Worm (Caenorhabditis elegans) whole organism, L2 larva: ENCODE measurements around the gene VM106R.1.

Experiments used
- F13H6.1 ChIP-seq: sonication (generic microtip); optimal IDR thresholded peaks from 2 replicates; lab custom pipeline; 2016; ENCODE audit warnings: missing genetic modification characterization, missing compliant biosample characterization
- R02D3.7 ChIP-seq: fragments of 150-350 bp; optimal IDR thresholded peaks from 2 replicates; lab custom pipeline; 2014; ENCODE audit warnings: missing biosample characterization, missing genetic modification characterization
- Y55F3AM.14 ChIP-seq: fragments of 200-800 bp; sonication (Bioruptor generic); optimal IDR thresholded peaks from 2 replicates; lab custom pipeline; 2018; ENCODE audit warnings: mild to moderate bottlenecking, missing genetic modification characterization, missing compliant biosample characterization
- ZK546.5 ChIP-seq: sonication (generic microtip); optimal IDR thresholded peaks from 2 replicates; lab custom pipeline; 2017; ENCODE audit warnings: missing biosample characterization, missing genetic modification characterization
- alr-1 ChIP-seq: fragments of 150-350 bp; optimal IDR thresholded peaks from 2 replicates; lab custom pipeline; 2014; ENCODE audit warnings: missing biosample characterization, missing genetic modification characterization
- aly-2 ChIP-seq: fragments of 150-350 bp; optimal IDR thresholded peaks from 2 replicates; lab custom pipeline; 2014; ENCODE audit warnings: missing biosample characterization, missing genetic modification characterization
- blmp-1 ChIP-seq: sonication (generic microtip); optimal IDR thresholded peaks from 2 replicates; lab custom pipeline; 2017; ENCODE audit warnings: missing genetic modification characterization, mild to moderate bottlenecking, missing compliant biosample characterization, antibody characterized with exemption, moderate library complexity; ENCODE audit not compliant: insufficient read depth
- ceh-82 ChIP-seq: fragments of 150-350 bp; optimal IDR thresholded peaks from 2 replicates; lab custom pipeline; 2014; ENCODE audit warnings: missing biosample characterization, missing genetic modification characterization
- dmd-4 ChIP-seq: sonication (generic microtip); optimal IDR thresholded peaks from 2 replicates; lab custom pipeline; 2017; ENCODE audit warnings: missing biosample characterization, missing genetic modification characterization
- elt-1 ChIP-seq: fragments of 150-350 bp; optimal IDR thresholded peaks from 2 replicates; lab custom pipeline; 2014; ENCODE audit warnings: missing biosample characterization, missing genetic modification characterization
- fos-1 ChIP-seq: fragments of 150-350 bp; optimal IDR thresholded peaks from 2 replicates; lab custom pipeline; 2014; ENCODE audit warnings: missing biosample characterization, missing genetic modification characterization
- gmeb-1 ChIP-seq: fragments of 150-350 bp; optimal IDR thresholded peaks from 2 replicates; lab custom pipeline; 2014; ENCODE audit warnings: missing biosample characterization, missing genetic modification characterization
- lin-11 ChIP-seq: fragments of 150-350 bp; sonication (generic microtip); optimal IDR thresholded peaks from 2 replicates; lab custom pipeline; 2014; ENCODE audit warnings: missing biosample characterization, missing genetic modification characterization, inconsistent platforms, mixed read lengths
- lin-13 ChIP-seq: fragments of 150-350 bp; optimal IDR thresholded peaks from 2 replicates; lab custom pipeline; 2014; ENCODE audit warnings: missing biosample characterization, missing genetic modification reagents, missing genetic modification characterization
- lin-39 ChIP-seq: fragments of 150-350 bp; optimal IDR thresholded peaks from 2 replicates; lab custom pipeline; 2014; ENCODE audit warnings: missing biosample characterization, missing genetic modification reagents, missing genetic modification characterization
- lsy-2 ChIP-seq, 2 experiments: fragments of 150-350 bp in 1 of 2; sonication (generic microtip) in 1 of 2; optimal IDR thresholded peaks; 2 replicates each; lab custom pipeline; 2014 to 2017; ENCODE audit warnings: missing biosample characterization in 2 of 2, missing genetic modification characterization in 2 of 2
- mbf-1 ChIP-seq: sonication (generic microtip); optimal IDR thresholded peaks from 2 replicates; lab custom pipeline; 2017; ENCODE audit warnings: missing biosample characterization, missing genetic modification characterization
- mdl-1 ChIP-seq, 2 experiments: fragments of 150-350 bp in 1 of 2; sonication (generic microtip) in 1 of 2; optimal IDR thresholded peaks; 2 replicates each; lab custom pipeline; 2017; ENCODE audit warnings: missing biosample characterization in 2 of 2, missing genetic modification characterization in 2 of 2
- nhr-10 ChIP-seq: sonication (generic microtip); optimal IDR thresholded peaks from 2 replicates; lab custom pipeline; 2017; ENCODE audit warnings: missing biosample characterization, missing genetic modification characterization
- nhr-11 ChIP-seq: fragments of 150-350 bp; optimal IDR thresholded peaks from 2 replicates; lab custom pipeline; 2014; ENCODE audit warnings: missing biosample characterization, missing genetic modification characterization
- nhr-12 ChIP-seq: fragments of 150-350 bp; optimal IDR thresholded peaks from 2 replicates; lab custom pipeline; 2014; ENCODE audit warnings: missing biosample characterization, missing genetic modification characterization
- nhr-237 ChIP-seq: fragments of 150-350 bp; optimal IDR thresholded peaks from 2 replicates; lab custom pipeline; 2014; ENCODE audit warnings: missing biosample characterization, missing genetic modification characterization
- nhr-25 ChIP-seq: fragments of 150-350 bp; sonication (generic microtip); optimal IDR thresholded peaks from 3 replicates; lab custom pipeline; 2014; ENCODE audit warnings: missing biosample characterization, missing genetic modification characterization
- nhr-6 ChIP-seq: fragments of 150-350 bp; optimal IDR thresholded peaks from 2 replicates; lab custom pipeline; 2014; ENCODE audit warnings: missing biosample characterization, missing genetic modification characterization
- peb-1 ChIP-seq: fragments of 150-350 bp; optimal IDR thresholded peaks from 2 replicates; lab custom pipeline; 2014; ENCODE audit warnings: missing biosample characterization, missing genetic modification characterization
- sem-4 ChIP-seq: fragments of 150-350 bp; optimal IDR thresholded peaks from 2 replicates; lab custom pipeline; 2014; ENCODE audit warnings: missing biosample characterization, missing genetic modification reagents, missing genetic modification characterization
- skn-1 ChIP-seq: sonication (generic microtip); optimal IDR thresholded peaks from 2 replicates; lab custom pipeline; 2017; ENCODE audit warnings: missing biosample characterization, missing genetic modification characterization
- sma-9 ChIP-seq, 2 experiments: fragments of 150-350 bp in 1 of 2; sonication (generic microtip) in 1 of 2; optimal IDR thresholded peaks; 2 replicates each; lab custom pipeline; 2014 to 2016; ENCODE audit warnings: missing genetic modification characterization in 2 of 2, mild to moderate bottlenecking in 1 of 2, missing biosample characterization in 1 of 2, missing compliant biosample characterization in 1 of 2, missing genetic modification reagents in 1 of 2, moderate library complexity in 1 of 2
- snpc-4 ChIP-seq: fragments of 150-350 bp; optimal IDR thresholded peaks from 2 replicates; lab custom pipeline; 2014; ENCODE audit warnings: missing biosample characterization, missing genetic modification characterization
- unc-39 ChIP-seq: fragments of 150-350 bp; optimal IDR thresholded peaks from 2 replicates; lab custom pipeline; 2014; ENCODE audit warnings: missing biosample characterization, missing genetic modification characterization
- unc-55 ChIP-seq: fragments of 150-350 bp; sonication (generic microtip); optimal IDR thresholded peaks from 3 replicates; lab custom pipeline; 2014; ENCODE audit warnings: missing biosample characterization, missing genetic modification reagents, missing genetic modification characterization
- zag-1 ChIP-seq: fragments of 150-350 bp; optimal IDR thresholded peaks from 2 replicates; lab custom pipeline; 2014; ENCODE audit warnings: missing biosample characterization, missing genetic modification characterization
- ztf-1 ChIP-seq: fragments of 200-800 bp; sonication (Bioruptor generic); conservative IDR thresholded peaks from 2 replicates; pipeline ENCODE4 v1.3.6; 2022; ENCODE audit warnings: missing genetic modification characterization, missing compliant biosample characterization
- ztf-11 ChIP-seq: sonication (generic microtip); optimal IDR thresholded peaks from 2 replicates; lab custom pipeline; 2017; ENCODE audit warnings: missing biosample characterization, missing genetic modification characterization
- ztf-4 ChIP-seq: fragments of 150-350 bp; optimal IDR thresholded peaks from 2 replicates; lab custom pipeline; 2014; ENCODE audit warnings: missing biosample characterization, missing genetic modification characterization

The VM106R.1 gene

DNA sequence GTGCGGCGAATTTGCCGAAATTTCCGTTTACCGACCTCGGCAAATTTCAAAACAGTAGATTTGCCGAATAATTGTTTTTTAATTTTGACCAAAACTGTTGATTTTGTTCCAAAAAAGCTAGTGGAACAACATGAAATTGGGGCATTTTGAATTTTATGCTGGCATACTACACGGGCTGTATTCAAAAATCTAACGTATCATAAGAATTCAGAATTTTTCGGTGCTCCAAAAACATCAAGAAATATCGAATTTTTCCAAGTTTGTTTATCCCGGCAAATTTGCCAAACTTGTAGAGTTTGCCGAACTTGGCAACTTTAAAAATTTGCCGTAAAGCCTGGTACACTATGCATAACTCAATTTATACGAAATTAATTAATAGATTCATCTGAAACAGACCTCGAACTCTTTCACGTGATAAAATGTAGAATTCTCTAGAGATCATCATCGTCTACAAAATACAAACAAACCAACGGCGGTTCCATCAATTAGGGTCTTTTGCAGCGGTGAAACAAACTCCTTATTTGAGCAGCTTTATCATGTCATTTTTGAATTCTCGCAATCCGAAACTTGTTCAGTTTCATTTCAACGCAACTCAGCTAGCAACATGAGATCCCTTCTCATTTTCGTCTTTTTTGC lies 20.2 kb downstream of the VM106R.1 start, which contains the start of gene R06F6.14:
Gene R06F6.14, plus strand, starts transcription at position 586 of the 636 bp plus-strand sequence.
- TF ChIP-seq dmd-4 (tag; lab: Kevin White, UChicago) (no peak), R02D3.7 (no peak), snpc-4 (tag; lab: Kevin White, UChicago) (no peak), F13H6.1 (tag; lab: Kevin White, UChicago) (no peak), ztf-11 (tag; lab: Kevin White, UChicago) (no peak), sem-4 (tag; lab: Kevin White, UChicago) (no peak), nhr-25 (tag; lab: Kevin White, UChicago) (no peak), nhr-6 (tag; lab: Kevin White, UChicago) (no peak), fos-1 (no peak), lin-13 (no peak), ztf-1 (no peak), unc-55 (GFP tag; lab: Kevin White, UChicago) (no peak), lin-11 (tag; lab: Kevin White, UChicago) (no peak), sma-9 (GFP tag; optimal IDR thresholded peaks at IDR 0.05; lab: Kevin White, UChicago) (no peak), sma-9 (tag; optimal IDR thresholded peaks at IDR 0.05; lab: Kevin White, UChicago) (no peak), mbf-1 (tag; lab: Kevin White, UChicago) (no peak), ZK546.5 (tag; lab: Kevin White, UChicago) (no peak)
- TF ChIP-seq, all 48 proteins: peak for 0

DNA sequence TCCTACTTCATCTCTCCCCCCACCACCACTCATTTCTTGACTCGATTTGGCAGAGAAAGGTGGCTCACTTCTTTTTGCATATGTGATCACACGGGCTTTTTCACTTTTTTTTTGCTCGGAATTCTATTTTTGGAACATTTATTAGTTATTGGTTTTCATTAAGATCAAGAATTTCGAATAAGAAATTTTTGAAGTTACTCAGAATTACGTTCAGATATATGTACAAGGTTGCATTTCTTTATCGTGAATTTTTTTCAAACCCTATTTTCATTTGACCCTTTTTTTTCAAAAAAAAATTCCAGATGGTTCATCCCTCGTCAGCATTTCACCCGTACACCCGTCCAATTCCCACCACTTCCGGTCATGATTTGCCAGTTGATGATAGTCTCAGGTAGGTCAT lies 23.5 kb downstream of the VM106R.1 start, which contains the start of gene ceh-62:
Gene ceh-62, plus strand, starts transcription at position 301 of the 400 bp plus-strand sequence.
- TF ChIP-seq nhr-237 (tag; lab: Kevin White, UChicago) (no peak), alr-1 (no peak), nhr-6 (tag; lab: Kevin White, UChicago) (no peak), ztf-4 (no peak), Y55F3AM.14 (GFP tag; lab: Kevin White, UChicago) (no peak), skn-1 (tag; lab: Kevin White, UChicago) (no peak), zag-1 (tag; lab: Kevin White, UChicago) (no peak), nhr-11 (tag; lab: Kevin White, UChicago) (no peak), sma-9 (GFP tag; optimal IDR thresholded peaks at IDR 0.05; lab: Kevin White, UChicago) (no peak), sma-9 (tag; optimal IDR thresholded peaks at IDR 0.05; lab: Kevin White, UChicago) (no peak), dmd-4 (tag; lab: Kevin White, UChicago) (no peak), aly-2 (no peak), lin-39 (no peak), lsy-2 (tag; optimal IDR thresholded peaks at IDR 0.05; lab: Kevin White, UChicago) (no peak), nhr-25 (tag; lab: Kevin White, UChicago) (no peak), R02D3.7 (no peak), ceh-82 (tag; lab: Kevin White, UChicago) (no peak), nhr-10 (tag; lab: Kevin White, UChicago) (no peak), blmp-1 (tag; lab: Kevin White, UChicago) (no peak)

DNA sequence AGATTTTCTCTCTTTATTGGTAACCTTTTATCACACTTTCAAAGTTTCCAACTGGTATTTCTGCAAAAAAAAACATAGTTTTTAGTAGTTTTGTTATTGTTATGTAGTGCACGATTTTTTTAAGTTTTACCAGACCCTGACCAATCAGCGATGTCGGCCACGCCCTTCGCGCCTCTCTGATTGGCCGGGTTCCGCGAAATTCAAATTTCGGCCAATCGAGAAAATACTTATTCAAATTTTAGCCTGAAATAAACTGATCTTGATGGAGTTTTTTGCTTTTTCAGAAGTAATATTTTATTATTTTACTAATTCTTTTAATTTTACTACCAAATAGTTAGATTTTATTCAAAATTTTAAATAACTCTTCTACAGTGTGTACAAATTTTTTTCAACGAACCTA lies 24.1 kb downstream of the VM106R.1 start:
- TF ChIP-seq gmeb-1 (tag; lab: Kevin White, UChicago): no peak
- TF ChIP-seq peb-1 (tag; lab: Kevin White, UChicago): no peak
- no peak for TF ChIP-seq nhr-10 (tag; lab: Kevin White, UChicago)
- TF ChIP-seq ZK546.5 (tag; lab: Kevin White, UChicago): no peak
- TF ChIP-seq unc-39 (tag; lab: Kevin White, UChicago): no peak
- TF ChIP-seq unc-55 (GFP tag; lab: Kevin White, UChicago): no peak
- TF ChIP-seq sem-4 (tag; lab: Kevin White, UChicago): no peak
- TF ChIP-seq blmp-1 (tag; lab: Kevin White, UChicago): no peak
- no peak for TF ChIP-seq nhr-12
- no peak for TF ChIP-seq elt-1 (tag; lab: Kevin White, UChicago)
- no peak for TF ChIP-seq Y55F3AM.14 (GFP tag; lab: Kevin White, UChicago)
- no peak for TF ChIP-seq mbf-1 (tag; lab: Kevin White, UChicago)
- TF ChIP-seq mdl-1 (tag; optimal IDR thresholded peaks at IDR 0.05; lab: Kevin White, UChicago): no peak
- TF ChIP-seq nhr-11 (tag; lab: Kevin White, UChicago): no peak
- TF ChIP-seq ztf-11 (tag; lab: Kevin White, UChicago): no peak
- TF ChIP-seq, all 48 proteins: peak for 0
